Worm (Caenorhabditis elegans) whole organism, midembryonic: ENCODE measurements around the gene tsp-8.

Experiments
- T22C8.4 ChIP-seq: fragments of 200-800 bp; sonication (Bioruptor generic); IDR thresholded peaks from 2 replicates; pipeline ENCODE4 v1.3.6; 2022; ENCODE audit warnings: missing genetic modification characterization, missing compliant biosample characterization
- cog-1 ChIP-seq: sonication (generic microtip); optimal IDR thresholded peaks from 2 replicates; lab custom pipeline; 2016; ENCODE audit warnings: missing genetic modification characterization, missing compliant biosample characterization
- flt-1 ChIP-seq: fragments of 200-800 bp; sonication (Bioruptor generic); IDR thresholded peaks from 2 replicates; pipeline ENCODE4 v1.3.6; 2022; ENCODE audit warnings: missing genetic modification characterization, missing compliant biosample characterization
- klf-2 ChIP-seq: fragments of 200-800 bp; sonication (Bioruptor generic); conservative IDR thresholded peaks from 2 replicates; pipeline ENCODE4 v1.3.6; 2022; ENCODE audit warnings: missing genetic modification reagents, missing genetic modification characterization, missing compliant biosample characterization
- med-1 ChIP-seq: sonication (generic microtip); optimal IDR thresholded peaks from 2 replicates; lab custom pipeline; 2017; ENCODE audit warnings: missing genetic modification characterization, mild to moderate bottlenecking, missing compliant biosample characterization, antibody characterized with exemption, missing genetic modification reagents; ENCODE audit not compliant: insufficient read depth
- ref-1 ChIP-seq: fragments of 200-800 bp; sonication (Bioruptor generic); conservative IDR thresholded peaks from 2 replicates; pipeline ENCODE4 v1.3.6; 2022; ENCODE audit warnings: missing genetic modification reagents, missing genetic modification characterization, missing compliant biosample characterization
- tab-1 ChIP-seq: fragments of 200-800 bp; sonication (Bioruptor generic); IDR thresholded peaks from 2 replicates; pipeline ENCODE4 v1.3.6; 2022; ENCODE audit warnings: missing genetic modification characterization, missing compliant biosample characterization
- ztf-23 ChIP-seq: fragments of 200-800 bp; sonication (Bioruptor generic); IDR thresholded peaks from 2 replicates; pipeline ENCODE4 v1.3.6; 2022; ENCODE audit warnings: missing genetic modification reagents, missing genetic modification characterization, missing compliant biosample characterization
- ztf-29 ChIP-seq: fragments of 200-800 bp; sonication (Bioruptor generic); IDR thresholded peaks from 2 replicates; pipeline ENCODE4 v1.3.6; 2022; ENCODE audit warnings: missing genetic modification reagents, missing genetic modification characterization, missing compliant biosample characterization

Gene tsp-8

ce11 chrX:14760166-14760565, 30.9 kb upstream of the tsp-8 start:
- TF ChIP-seq ztf-29 (GFP tag; lab: Robert Waterston, UW) (no peak), T22C8.4 (GFP tag; lab: Robert Waterston, UW) (no peak), klf-2 (GFP tag; lab: Robert Waterston, UW) (no peak)

ce11 chrX:14759549-14759948, 30.2 kb upstream of the tsp-8 start:
- TF ChIP-seq cog-1, result no peak
- no peak for TF ChIP-seq med-1 (GFP tag; lab: Kevin White, UChicago)

- TF ChIP-seq ztf-29 (GFP tag; lab: Robert Waterston, UW), result no peak
- TF ChIP-seq ref-1 (GFP tag; lab: Robert Waterston, UW), result no peak
- TF ChIP-seq med-1 (GFP tag; lab: Kevin White, UChicago), result no peak
- no peak for TF ChIP-seq ztf-23 (GFP tag; lab: Robert Waterston, UW)
- no peak for TF ChIP-seq flt-1 (GFP tag; lab: Robert Waterston, UW)
- no peak for TF ChIP-seq T22C8.4 (GFP tag; lab: Robert Waterston, UW)
- TF ChIP-seq klf-2 (GFP tag; lab: Robert Waterston, UW), result no peak
- TF ChIP-seq cog-1, result no peak
- TF ChIP-seq tab-1 (GFP tag; lab: Robert Waterston, UW), result no peak
These were observed 28.4 kb upstream of the tsp-8 start for ce11 chrX:14757641-14758220.

- TF ChIP-seq ztf-29 (GFP tag; lab: Robert Waterston, UW), result no peak
- TF ChIP-seq T22C8.4 (GFP tag; lab: Robert Waterston, UW), result 0 out of 2 replicates have a peak, but pooled peaks have one; percentile 9
These were observed 27.3 kb upstream of the tsp-8 start for ce11 chrX:14756606-14757005.

ce11 chrX:14755847-14756246, 26.5 kb upstream of the tsp-8 start:
- no peak for TF ChIP-seq ztf-29 (GFP tag; lab: Robert Waterston, UW)
- no peak for TF ChIP-seq med-1 (GFP tag; lab: Kevin White, UChicago)
- no peak for TF ChIP-seq cog-1
- TF ChIP-seq ztf-23 (GFP tag; lab: Robert Waterston, UW), result no peak
- no peak for TF ChIP-seq klf-2 (GFP tag; lab: Robert Waterston, UW)
- TF ChIP-seq tab-1 (GFP tag; lab: Robert Waterston, UW), result no peak
- TF ChIP-seq flt-1 (GFP tag; lab: Robert Waterston, UW), result no peak
- TF ChIP-seq T22C8.4 (GFP tag; lab: Robert Waterston, UW), result no peak
- TF ChIP-seq ref-1 (GFP tag; lab: Robert Waterston, UW), result no peak

- TF ChIP-seq ztf-23 (GFP tag; lab: Robert Waterston, UW) (peak; percentile 67; the same call in 1 of the 2 replicates), cog-1 (peak; percentile 80), tab-1 (GFP tag; lab: Robert Waterston, UW) (0 out of 2 replicates have a peak, but pooled peaks have one; percentile 67), klf-2 (GFP tag; lab: Robert Waterston, UW) (no peak), flt-1 (GFP tag; lab: Robert Waterston, UW) (no peak), med-1 (GFP tag; lab: Kevin White, UChicago) (no peak), T22C8.4 (GFP tag; lab: Robert Waterston, UW) (no peak), ref-1 (GFP tag; lab: Robert Waterston, UW) (no peak), ztf-29 (GFP tag; lab: Robert Waterston, UW) (no peak)
These were observed 24.3 kb upstream of the tsp-8 start, which contains the start of gene sucl-1 for ce11 chrX:14753514-14754076. TSS of gene sucl-1 (plus strand) at chrX:14754026.

ce11 chrX:14751911-14752310, 22.6 kb upstream of the tsp-8 start, which contains the start of gene C05G5.3:
TSS of gene C05G5.3 (minus strand) at chrX:14752011.
- TF ChIP-seq flt-1 (GFP tag; lab: Robert Waterston, UW) (no peak), tab-1 (GFP tag; lab: Robert Waterston, UW) (no peak), klf-2 (GFP tag; lab: Robert Waterston, UW) (no peak), ztf-23 (GFP tag; lab: Robert Waterston, UW) (no peak), cog-1 (no peak), T22C8.4 (GFP tag; lab: Robert Waterston, UW) (no peak), ztf-29 (GFP tag; lab: Robert Waterston, UW) (no peak), med-1 (GFP tag; lab: Kevin White, UChicago) (no peak), ref-1 (GFP tag; lab: Robert Waterston, UW) (no peak)

ce11 chrX:14746948-14747347, 17.6 kb upstream of the tsp-8 start, which contains the start of gene C05G5.2:
TSS of gene C05G5.2 (plus strand) at chrX:14747303.
- no peak for TF ChIP-seq tab-1 (GFP tag; lab: Robert Waterston, UW)
- TF ChIP-seq ref-1 (GFP tag; lab: Robert Waterston, UW), result no peak
- no peak for TF ChIP-seq T22C8.4 (GFP tag; lab: Robert Waterston, UW)
- no peak for TF ChIP-seq klf-2 (GFP tag; lab: Robert Waterston, UW)
- TF ChIP-seq ztf-29 (GFP tag; lab: Robert Waterston, UW), result no peak
- TF ChIP-seq med-1 (GFP tag; lab: Kevin White, UChicago), result no peak
- TF ChIP-seq cog-1, result peak; percentile 61
- TF ChIP-seq flt-1 (GFP tag; lab: Robert Waterston, UW), result peak; percentile 70; the same call in 1 of the 2 replicates
- no peak for TF ChIP-seq ztf-23 (GFP tag; lab: Robert Waterston, UW)

- TF ChIP-seq T22C8.4 (GFP tag; lab: Robert Waterston, UW), result no peak
- no peak for TF ChIP-seq ztf-23 (GFP tag; lab: Robert Waterston, UW)
- TF ChIP-seq med-1 (GFP tag; lab: Kevin White, UChicago), result no peak
- TF ChIP-seq cog-1, result no peak
- TF ChIP-seq tab-1 (GFP tag; lab: Robert Waterston, UW), result no peak
- no peak for TF ChIP-seq klf-2 (GFP tag; lab: Robert Waterston, UW)
- TF ChIP-seq flt-1 (GFP tag; lab: Robert Waterston, UW), result no peak
- no peak for TF ChIP-seq ztf-29 (GFP tag; lab: Robert Waterston, UW)
- no peak for TF ChIP-seq ref-1 (GFP tag; lab: Robert Waterston, UW)
These were observed 15.9 kb upstream of the tsp-8 start for ce11 chrX:14745218-14745617.
